Fruit fly (Drosophila melanogaster) whole organism, wandering third instar larva: ENCODE measurements around the gene CG13063.

Experiments used
- Abd-B ChIP-seq: fragments of >200 bp; optimal IDR thresholded peaks from 2 replicates; lab custom pipeline; 2017; ENCODE audit warnings: missing biosample characterization, missing genetic modification characterization
- CG9705 ChIP-seq: fragments of 200-800 bp; sonication (Bioruptor generic); optimal IDR thresholded peaks from 2 replicates; lab custom pipeline; 2018; ENCODE audit warnings: missing biosample characterization, mild to moderate bottlenecking, missing genetic modification characterization
- pan ChIP-seq: fragments of >200 bp; optimal IDR thresholded peaks from 2 replicates; lab custom pipeline; 2017

DNA sequence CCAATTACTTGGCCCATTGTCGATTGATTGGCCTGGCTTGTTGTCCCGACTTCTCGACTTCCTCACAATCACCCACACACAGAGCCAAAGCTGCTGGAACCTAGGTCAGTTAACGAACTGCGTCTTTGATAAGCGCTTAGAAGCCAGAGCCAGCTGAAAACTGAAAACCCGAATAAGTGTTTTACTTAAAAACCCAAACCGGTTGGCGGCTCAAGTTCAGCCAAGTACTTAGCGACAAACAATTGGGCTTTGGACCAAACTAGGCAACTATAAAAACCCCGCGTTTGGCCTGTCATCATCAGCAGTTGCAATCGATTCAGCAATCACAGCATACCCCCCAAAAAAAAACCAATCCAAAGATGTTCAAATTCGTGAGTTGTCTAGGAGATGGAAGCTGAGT is 17.0 kb downstream of the CG13063 start, which contains the start of gene CG13059:
- TF ChIP-seq CG9705 (no peak), Abd-B (GFP tag; lab: Kevin White, UChicago) (no peak), pan (lab: Kevin White, UChicago) (no peak)
